Fruit fly (Drosophila melanogaster) whole organism: ENCODE results near the gene CG13725.

Experiments used
- CG8478 ChIP-seq: fragments of >200 bp; optimal IDR thresholded peaks from 2 replicates; lab custom pipeline; 2018; ENCODE audit warnings: inconsistent platforms
- Dll ChIP-seq: fragments of >200 bp; optimal IDR thresholded peaks from 2 replicates; lab custom pipeline; 2017
- EcR ChIP-seq, 2 experiments: fragments of >200 bp; optimal IDR thresholded peaks; 2 replicates each; lab custom pipeline; 2017; ENCODE audit warnings: missing biosample characterization in 2 of 2, missing genetic modification characterization in 2 of 2, missing genetic modification reagents in 2 of 2
- psq ChIP-seq: fragments of >200 bp; optimal IDR thresholded peaks from 2 replicates; lab custom pipeline; 2017
- usp ChIP-seq: fragments of >200 bp; optimal IDR thresholded peaks from 2 replicates; lab custom pipeline; 2017; ENCODE audit warnings: missing biosample characterization, missing genetic modification characterization, mixed read lengths

dm6 chr3L:17322541-17322940 lies 2.8 kb downstream of the CG13725 start, which contains the start of gene CG13724:
- TF ChIP-seq usp, result no peak
- TF ChIP-seq CG8478 (lab: Kevin White, UChicago), result no peak
- TF ChIP-seq EcR (GFP tag; optimal IDR thresholded peaks at IDR 0.05; lab: Kevin White, UChicago), result no peak
- no peak for TF ChIP-seq psq (lab: Kevin White, UChicago)
- TF ChIP-seq Dll (lab: Kevin White, UChicago), result no peak
